Worm (Caenorhabditis elegans) whole organism, young adult: ENCODE data around the gene acr-2.

Experiments used
- F10E7.11 ChIP-seq: sonication (generic microtip); optimal IDR thresholded peaks from 2 replicates; lab custom pipeline; 2017; ENCODE audit warnings: mild to moderate bottlenecking, missing genetic modification characterization, moderate library complexity, missing compliant biosample characterization
- F57A8.1 ChIP-seq: fragments of 200-800 bp; sonication (Bioruptor generic); optimal IDR thresholded peaks from 2 replicates; lab custom pipeline; 2018; ENCODE audit warnings: mild to moderate bottlenecking, missing genetic modification characterization, moderate library complexity, missing compliant biosample characterization
- F57C9.4 ChIP-seq: sonication (generic microtip); optimal IDR thresholded peaks from 2 replicates; lab custom pipeline; 2017; ENCODE audit warnings: mild to moderate bottlenecking, missing genetic modification characterization, missing compliant biosample characterization
- K12H6.12 ChIP-seq: fragments of 200-800 bp; sonication (Bioruptor generic); optimal IDR thresholded peaks from 2 replicates; lab custom pipeline; 2018; ENCODE audit warnings: mild to moderate bottlenecking, missing genetic modification characterization, missing compliant biosample characterization
- T07F8.4 ChIP-seq: sonication (generic microtip); optimal IDR thresholded peaks from 2 replicates; lab custom pipeline; 2016; ENCODE audit warnings: mild to moderate bottlenecking, missing genetic modification characterization, moderate library complexity, missing compliant biosample characterization
- T26A5.8 ChIP-seq: sonication (generic microtip); optimal IDR thresholded peaks from 2 replicates; lab custom pipeline; 2016; ENCODE audit warnings: missing genetic modification characterization, missing compliant biosample characterization
- Y53F4B.3 ChIP-seq: fragments of 200-800 bp; sonication (Bioruptor generic); IDR thresholded peaks from 2 replicates; pipeline ENCODE4 v1.3.6; 2022; ENCODE audit warnings: missing genetic modification reagents, missing genetic modification characterization, missing compliant biosample characterization
- Y53G8AR.9 ChIP-seq: fragments of 200-800 bp; sonication (Bioruptor generic); conservative IDR thresholded peaks from 2 replicates; pipeline ENCODE4 v1.3.6; 2022; ENCODE audit warnings: missing genetic modification reagents, missing genetic modification characterization, missing compliant biosample characterization
- Y67H2A.10 ChIP-seq: fragments of 200-800 bp; sonication (Bioruptor generic); conservative IDR thresholded peaks from 2 replicates; pipeline ENCODE4 v1.3.6; 2022; ENCODE audit warnings: missing genetic modification reagents, missing genetic modification characterization, missing compliant biosample characterization
- Y79H2A.3 ChIP-seq: fragments of 200-800 bp; sonication (Bioruptor generic); conservative IDR thresholded peaks from 2 replicates; pipeline ENCODE4 v1.3.6; 2022; ENCODE audit warnings: missing genetic modification reagents, missing genetic modification characterization, missing compliant biosample characterization
- akir-1 ChIP-seq: fragments of 200-800 bp; sonication (Bioruptor generic); optimal IDR thresholded peaks from 2 replicates; lab custom pipeline; 2018; ENCODE audit warnings: mild to moderate bottlenecking, missing genetic modification characterization, moderate library complexity, missing compliant biosample characterization
- atf-7 ChIP-seq: sonication (generic microtip); optimal IDR thresholded peaks from 2 replicates; lab custom pipeline; 2017; ENCODE audit warnings: mild to moderate bottlenecking, missing genetic modification characterization, missing compliant biosample characterization
- athp-1 ChIP-seq: sonication (generic microtip); optimal IDR thresholded peaks from 2 replicates; lab custom pipeline; 2017; ENCODE audit warnings: mild to moderate bottlenecking, missing genetic modification characterization, missing compliant biosample characterization
- attf-3 ChIP-seq: fragments of 200-800 bp; sonication (Bioruptor generic); conservative IDR thresholded peaks from 2 replicates; pipeline ENCODE4 v1.3.6; 2022; ENCODE audit warnings: missing genetic modification reagents, missing genetic modification characterization, missing compliant biosample characterization
- attf-6 ChIP-seq: fragments of 200-800 bp; sonication (Bioruptor generic); IDR thresholded peaks from 2 replicates; pipeline ENCODE4 v1.3.6; 2022; ENCODE audit warnings: missing genetic modification reagents, missing genetic modification characterization, missing compliant biosample characterization
- cebp-1 ChIP-seq, 2 experiments: fragments of 200-800 bp in 1 of 2; sonication (Bioruptor generic) in 1 of 2; sonication (generic microtip) in 1 of 2; IDR thresholded peaks in 1 of 2; optimal IDR thresholded peaks in 1 of 2; 2 replicates each; pipeline versions ENCODE4 v1.3.6 to Lab custom; 2017 to 2022; ENCODE audit warnings: missing compliant biosample characterization in 2 of 2, missing genetic modification characterization in 2 of 2, mild to moderate bottlenecking in 1 of 2, missing genetic modification reagents in 1 of 2, moderate library complexity in 1 of 2
- ceh-100 ChIP-seq: fragments of 200-800 bp; sonication (Bioruptor generic); IDR thresholded peaks from 2 replicates; pipeline ENCODE4 v1.3.6; 2022; ENCODE audit warnings: missing genetic modification reagents, missing genetic modification characterization, missing compliant biosample characterization
- dox-1 ChIP-seq: fragments of 200-800 bp; sonication (Bioruptor generic); IDR thresholded peaks from 2 replicates; pipeline ENCODE4 v1.3.6; 2022; ENCODE audit warnings: missing genetic modification reagents, missing genetic modification characterization, missing compliant biosample characterization
- dpff-1 ChIP-seq: sonication (generic microtip); optimal IDR thresholded peaks from 2 replicates; lab custom pipeline; 2017; ENCODE audit warnings: mild to moderate bottlenecking, missing genetic modification characterization, missing compliant biosample characterization
- egl-44 ChIP-seq: fragments of 200-800 bp; sonication (Bioruptor generic); IDR thresholded peaks from 2 replicates; pipeline ENCODE4 v1.3.6; 2022; ENCODE audit warnings: missing genetic modification reagents, missing genetic modification characterization, missing compliant biosample characterization
- ets-4 ChIP-seq: fragments of 200-800 bp; sonication (Bioruptor generic); optimal IDR thresholded peaks from 2 replicates; lab custom pipeline; 2018; ENCODE audit warnings: mild to moderate bottlenecking, missing genetic modification characterization, missing compliant biosample characterization
- fkh-3 ChIP-seq: sonication (generic microtip); optimal IDR thresholded peaks from 2 replicates; lab custom pipeline; 2016; ENCODE audit warnings: mild to moderate bottlenecking, missing genetic modification characterization, missing compliant biosample characterization
- hlh-26 ChIP-seq: fragments of 200-800 bp; sonication (Bioruptor generic); conservative IDR thresholded peaks from 2 replicates; pipeline ENCODE4 v1.3.6; 2022; ENCODE audit warnings: missing genetic modification reagents, missing genetic modification characterization, missing compliant biosample characterization
- hrde-1 ChIP-seq: sonication (generic microtip); optimal IDR thresholded peaks from 2 replicates; lab custom pipeline; 2016; ENCODE audit warnings: missing genetic modification characterization, mild to moderate bottlenecking, missing compliant biosample characterization, moderate library complexity, missing genotype, missing genetic modification reagents, borderline replicate concordance
- hsf-1 ChIP-seq: fragments of 200-800 bp; sonication (Bioruptor generic); IDR thresholded peaks from 2 replicates; pipeline ENCODE4 v1.3.6; 2022; ENCODE audit warnings: missing genetic modification reagents, missing genetic modification characterization, missing compliant biosample characterization
- lag-1 ChIP-seq: fragments of 200-800 bp; sonication (Bioruptor generic); IDR thresholded peaks from 2 replicates; pipeline ENCODE4 v1.3.6; 2022; ENCODE audit warnings: missing genetic modification reagents, missing genetic modification characterization, missing compliant biosample characterization
- lsy-27 ChIP-seq: sonication (generic microtip); optimal IDR thresholded peaks from 2 replicates; lab custom pipeline; 2017; ENCODE audit warnings: missing genetic modification characterization, mild to moderate bottlenecking, missing compliant biosample characterization, antibody characterized with exemption, missing genotype, borderline replicate concordance; ENCODE audit not compliant: insufficient read depth
- madf-8 ChIP-seq: fragments of 200-800 bp; sonication (Bioruptor generic); conservative IDR thresholded peaks from 2 replicates; pipeline ENCODE4 v1.3.6; 2022; ENCODE audit warnings: missing genetic modification reagents, missing genetic modification characterization, missing compliant biosample characterization
- mcd-1 ChIP-seq: fragments of 200-800 bp; sonication (Bioruptor generic); IDR thresholded peaks from 2 replicates; pipeline ENCODE4 v1.3.6; 2022; ENCODE audit warnings: missing genetic modification reagents, missing genetic modification characterization, missing compliant biosample characterization
- mel-28 ChIP-seq: sonication (generic microtip); optimal IDR thresholded peaks from 2 replicates; lab custom pipeline; 2016; ENCODE audit warnings: borderline replicate concordance, mild to moderate bottlenecking, missing genetic modification characterization, missing compliant biosample characterization
- mes-4 ChIP-seq: sonication (generic microtip); optimal IDR thresholded peaks from 2 replicates; lab custom pipeline; 2016; ENCODE audit warnings: missing genotype, missing genetic modification characterization, missing compliant biosample characterization
- nhr-27 ChIP-seq: fragments of 200-800 bp; sonication (Bioruptor generic); optimal IDR thresholded peaks from 2 replicates; lab custom pipeline; 2018; ENCODE audit warnings: mild to moderate bottlenecking, missing genetic modification characterization, moderate library complexity, missing compliant biosample characterization
- nhr-80 ChIP-seq: sonication (generic microtip); optimal IDR thresholded peaks from 2 replicates; lab custom pipeline; 2016; ENCODE audit warnings: missing genetic modification characterization, missing compliant biosample characterization
- nhr-90 ChIP-seq: sonication (generic microtip); optimal IDR thresholded peaks from 2 replicates; lab custom pipeline; 2016; ENCODE audit warnings: missing genotype, mild to moderate bottlenecking, missing genetic modification characterization, missing compliant biosample characterization
- pha-4 ChIP-seq: fragments of 150-350 bp; sonication (generic microtip); optimal IDR thresholded peaks from 2 replicates; lab custom pipeline; 2014; ENCODE audit warnings: missing biosample characterization, missing genetic modification reagents, missing genetic modification characterization
- repo-1 ChIP-seq: sonication (generic microtip); optimal IDR thresholded peaks from 2 replicates; lab custom pipeline; 2017; ENCODE audit warnings: mild to moderate bottlenecking, missing genetic modification characterization, missing compliant biosample characterization
- sdz-38 ChIP-seq: sonication (generic microtip); optimal IDR thresholded peaks from 2 replicates; lab custom pipeline; 2016; ENCODE audit warnings: missing genotype, missing genetic modification characterization, missing compliant biosample characterization
- sea-2 ChIP-seq: fragments of 200-800 bp; sonication (Bioruptor generic); IDR thresholded peaks from 2 replicates; pipeline ENCODE4 v1.3.6; 2022; ENCODE audit warnings: missing genetic modification characterization, missing compliant biosample characterization
- snpc-1.3 ChIP-seq: sonication (generic microtip); optimal IDR thresholded peaks from 2 replicates; lab custom pipeline; 2017; ENCODE audit warnings: missing genetic modification characterization, mild to moderate bottlenecking, missing compliant biosample characterization, antibody characterized with exemption, moderate library complexity, missing genotype, missing genetic modification reagents; ENCODE audit not compliant: insufficient read depth
- snpc-3.4 ChIP-seq: sonication (generic microtip); optimal IDR thresholded peaks from 2 replicates; lab custom pipeline; 2017; ENCODE audit warnings: missing genetic modification characterization, mild to moderate bottlenecking, missing compliant biosample characterization, antibody characterized with exemption, moderate library complexity, missing genotype, missing genetic modification reagents
- tbp1 ChIP-seq: fragments of 200-800 bp; sonication (Bioruptor generic); optimal IDR thresholded peaks from 2 replicates; lab custom pipeline; 2018; ENCODE audit warnings: mild to moderate bottlenecking, missing genetic modification characterization, missing compliant biosample characterization
- unc-130 ChIP-seq: sonication (generic microtip); optimal IDR thresholded peaks from 2 replicates; lab custom pipeline; 2016; ENCODE audit warnings: missing genetic modification reagents, missing genetic modification characterization, missing compliant biosample characterization
- unc-62 ChIP-seq: fragments of 150-350 bp; optimal IDR thresholded peaks from 2 replicates; lab custom pipeline; 2014; ENCODE audit warnings: missing biosample characterization, missing genetic modification reagents, missing genetic modification characterization
- xnd-1 ChIP-seq: sonication (generic microtip); optimal IDR thresholded peaks from 2 replicates; lab custom pipeline; 2016; ENCODE audit warnings: missing genotype, missing genetic modification reagents, missing genetic modification characterization, missing compliant biosample characterization
- ztf-18 ChIP-seq: sonication (generic microtip); optimal IDR thresholded peaks from 2 replicates; lab custom pipeline; 2016; ENCODE audit warnings: missing genotype, mild to moderate bottlenecking, missing genetic modification characterization, missing compliant biosample characterization
- ztf-25 ChIP-seq: fragments of 200-800 bp; sonication (Bioruptor generic); IDR thresholded peaks from 2 replicates; pipeline ENCODE4 v1.3.6; 2022; ENCODE audit warnings: missing genetic modification reagents, missing genetic modification characterization, missing compliant biosample characterization
- ztf-28 ChIP-seq: fragments of 200-800 bp; sonication (Bioruptor generic); IDR thresholded peaks from 2 replicates; pipeline ENCODE4 v1.3.6; 2022; ENCODE audit warnings: missing genetic modification reagents, missing genetic modification characterization, missing compliant biosample characterization

acr-2 gene

ce11 chrX:6743853-6744346, 41.6 kb downstream of the acr-2 start (continued):
- no peak for TF ChIP-seq Y53F4B.3 (GFP tag; lab: Robert Waterston, UW)
- TF ChIP-seq tbp1 (GFP tag; lab: Kevin White, UChicago) = peak; percentile 69
- no peak for TF ChIP-seq fkh-3
- no peak for TF ChIP-seq snpc-3.4 (tag; lab: Kevin White, UChicago)
- TF ChIP-seq ztf-18 (tag; lab: Kevin White, UChicago) = peak; percentile 32
- peak; percentile 71 for TF ChIP-seq K12H6.12
- no peak for TF ChIP-seq F57A8.1
- TF ChIP-seq ets-4 (GFP tag; lab: Kevin White, UChicago) = no peak
- no peak for TF ChIP-seq hlh-26 (GFP tag; lab: Robert Waterston, UW)
- no peak for TF ChIP-seq unc-130 (GFP tag; lab: Kevin White, UChicago)
- TF ChIP-seq Y53G8AR.9 (GFP tag; lab: Robert Waterston, UW) = peak; percentile 92
- peak; percentile 63 for TF ChIP-seq mel-28 (tag; lab: Kevin White, UChicago)
- TF ChIP-seq nhr-80 (tag; lab: Kevin White, UChicago) = peak; percentile 81
- no peak for TF ChIP-seq T07F8.4 (tag; lab: Kevin White, UChicago)
- 0 out of 2 replicates have a peak, but pooled peaks have one; percentile 63 for TF ChIP-seq ztf-25 (GFP tag; lab: Robert Waterston, UW)
- peak; percentile 92 for TF ChIP-seq repo-1 (tag; lab: Kevin White, UChicago)
- no peak for TF ChIP-seq F57C9.4 (tag; lab: Kevin White, UChicago)
- TF ChIP-seq attf-6 (GFP tag; lab: Robert Waterston, UW) = 0 out of 2 replicates have a peak, but pooled peaks have one; percentile 30
- no peak for TF ChIP-seq sea-2 (GFP tag; lab: Robert Waterston, UW)
- no peak for TF ChIP-seq madf-8 (GFP tag; lab: Robert Waterston, UW)
- peak; percentile 79 for TF ChIP-seq dox-1 (GFP tag; lab: Robert Waterston, UW)
- peak; percentile 89 for TF ChIP-seq egl-44 (GFP tag; lab: Robert Waterston, UW)
- peak; percentile 61 for TF ChIP-seq nhr-27 (tag; lab: Kevin White, UChicago)
- TF ChIP-seq mes-4 (tag; lab: Kevin White, UChicago) = no peak
- no peak for TF ChIP-seq dpff-1 (tag; lab: Kevin White, UChicago)
- TF ChIP-seq nhr-90 (tag; lab: Kevin White, UChicago) = peak; percentile 82
- peak; percentile 35 for TF ChIP-seq pha-4 (tag; lab: Kevin White, UChicago)
- no peak for TF ChIP-seq hrde-1 (tag; lab: Kevin White, UChicago)
- TF ChIP-seq attf-3 (GFP tag; lab: Robert Waterston, UW) = no peak
- TF ChIP-seq atf-7 (tag; lab: Kevin White, UChicago) = peak; percentile 95
- TF ChIP-seq akir-1 (GFP tag; lab: Kevin White, UChicago) = peak; percentile 41
- peak; percentile 60 for TF ChIP-seq F10E7.11 (tag; lab: Kevin White, UChicago)
- peak; percentile 47; the same call in 1 of the 2 replicates for TF ChIP-seq mcd-1 (GFP tag; lab: Robert Waterston, UW)
- no peak for TF ChIP-seq sdz-38 (tag; lab: Kevin White, UChicago)
- no peak for TF ChIP-seq ztf-28 (GFP tag; lab: Robert Waterston, UW)
- TF ChIP-seq lsy-27 = no peak
- peak; percentile 42 for TF ChIP-seq unc-62 (GFP tag; lab: Kevin White, UChicago)
- TF ChIP-seq ceh-100 (GFP tag; lab: Robert Waterston, UW) = peak; percentile 38; the same call in 1 of the 2 replicates
- 0 out of 2 replicates have a peak, but pooled peaks have one; percentile 25 for TF ChIP-seq lag-1
- TF ChIP-seq xnd-1 (tag; lab: Kevin White, UChicago) = no peak
- TF ChIP-seq T26A5.8 (tag; lab: Kevin White, UChicago) = no peak
- peak; percentile 74; the same call in 1 of the 2 replicates for TF ChIP-seq Y79H2A.3 (GFP tag; lab: Robert Waterston, UW)
- TF ChIP-seq cebp-1 (GFP tag; IDR thresholded peaks at IDR 0.05; lab: Robert Waterston, UW) = peak; percentile 79; the same call in 1 of the 2 replicates
- TF ChIP-seq cebp-1 (tag; optimal IDR thresholded peaks at IDR 0.05; lab: Kevin White, UChicago) = peak; percentile 93
- no peak for TF ChIP-seq snpc-1.3 (tag; lab: Kevin White, UChicago)
- TF ChIP-seq Y67H2A.10 (GFP tag; lab: Robert Waterston, UW) = no peak
- TF ChIP-seq hsf-1 (GFP tag; lab: Robert Waterston, UW) = peak; percentile 49; the same call in 1 of the 2 replicates
- TF ChIP-seq athp-1 (tag; lab: Kevin White, UChicago) = peak; percentile 45
